Fruit fly (Drosophila melanogaster) whole organism, wandering third instar larva: Measurements from ENCODE around the gene Oatp74D.

Experiments used
- Abd-B ChIP-seq: fragments of >200 bp; optimal IDR thresholded peaks from 2 replicates; lab custom pipeline; 2017; ENCODE audit warnings: missing biosample characterization, missing genetic modification characterization
- Hr83 ChIP-seq: fragments of 200-300 bp; sonication (Bioruptor generic); optimal IDR thresholded peaks from 2 replicates; lab custom pipeline; 2016; ENCODE audit warnings: missing biosample characterization, mild to moderate bottlenecking, missing genetic modification characterization, moderate library complexity; ENCODE audit not compliant: poor library complexity, severe bottlenecking
- Rel ChIP-seq, 2 experiments: fragments of 200-800 bp; sonication (Bioruptor generic) in 1 of 2; optimal IDR thresholded peaks; 2 replicates in 1 of 2; 3 replicates in 1 of 2; lab custom pipeline; 2016 to 2019; ENCODE audit warnings: mild to moderate bottlenecking in 2 of 2, missing biosample characterization in 2 of 2, missing genetic modification characterization in 2 of 2, moderate library complexity in 1 of 2
- psq ChIP-seq: fragments of 200-800 bp; sonication (Bioruptor generic); optimal IDR thresholded peaks from 3 replicates; lab custom pipeline; 2017; ENCODE audit warnings: missing biosample characterization, mild to moderate bottlenecking, missing genetic modification characterization, moderate library complexity

- no peak for TF ChIP-seq Rel (GFP tag; optimal IDR thresholded peaks at IDR 0.05; lab: Kevin White, UChicago)
- TF ChIP-seq Rel (tag; optimal IDR thresholded peaks at IDR 0.05; lab: Kevin White, UChicago) = no peak
- TF ChIP-seq Hr83 = no peak
- no peak for TF ChIP-seq psq (GFP tag; lab: Kevin White, UChicago)
- TF ChIP-seq Abd-B (GFP tag; lab: Kevin White, UChicago) = no peak
These were observed 9.1 kb downstream of the Oatp74D start for dm6 chr3L:17496012-17496411.
